Worm (Caenorhabditis elegans) whole organism, late embryonic: Measurements from ENCODE around the gene odc-1.

Source experiments
- C08G9.2 ChIP-seq: sonication (generic microtip); optimal IDR thresholded peaks from 2 replicates; lab custom pipeline; 2016; ENCODE audit warnings: mild to moderate bottlenecking, missing genetic modification characterization, moderate library complexity, missing compliant biosample characterization
- K02D7.2 ChIP-seq: sonication (generic microtip); optimal IDR thresholded peaks from 2 replicates; lab custom pipeline; 2017; ENCODE audit warnings: mild to moderate bottlenecking, missing genetic modification characterization, missing compliant biosample characterization
- T23F11.4 ChIP-seq: fragments of 200-800 bp; sonication (Bioruptor generic); optimal IDR thresholded peaks from 2 replicates; lab custom pipeline; 2018; ENCODE audit warnings: mild to moderate bottlenecking, missing genetic modification characterization, missing compliant biosample characterization
- ahr-1 ChIP-seq: sonication (generic microtip); optimal IDR thresholded peaks from 2 replicates; lab custom pipeline; 2016; ENCODE audit warnings: missing genetic modification characterization, missing compliant biosample characterization
- ceh-19 ChIP-seq: fragments of 200-800 bp; sonication (Bioruptor generic); optimal IDR thresholded peaks from 2 replicates; lab custom pipeline; 2018; ENCODE audit warnings: mild to moderate bottlenecking, missing genetic modification characterization, missing compliant biosample characterization
- ceh-2 ChIP-seq: sonication (generic microtip); optimal IDR thresholded peaks from 2 replicates; lab custom pipeline; 2016; ENCODE audit warnings: missing genotype, missing genetic modification characterization, missing compliant biosample characterization
- ceh-30 ChIP-seq: fragments of 150-350 bp; optimal IDR thresholded peaks from 2 replicates; lab custom pipeline; 2014; ENCODE audit warnings: missing biosample characterization, missing genetic modification characterization
- ceh-34 ChIP-seq: sonication (generic microtip); optimal IDR thresholded peaks from 2 replicates; lab custom pipeline; 2016; ENCODE audit warnings: mild to moderate bottlenecking, missing genetic modification characterization, missing compliant biosample characterization
- ceh-48 ChIP-seq: sonication (generic microtip); optimal IDR thresholded peaks from 2 replicates; lab custom pipeline; 2016; ENCODE audit warnings: missing genetic modification characterization, inconsistent platforms, missing compliant biosample characterization
- ceh-6 ChIP-seq: fragments of 200-800 bp; sonication (Bioruptor generic); optimal IDR thresholded peaks from 2 replicates; lab custom pipeline; 2018; ENCODE audit warnings: mild to moderate bottlenecking, missing genetic modification characterization, missing compliant biosample characterization
- ceh-9 ChIP-seq: sonication (generic microtip); optimal IDR thresholded peaks from 2 replicates; lab custom pipeline; 2016; ENCODE audit warnings: mild to moderate bottlenecking, missing genetic modification characterization, inconsistent platforms, missing compliant biosample characterization
- che-1 ChIP-seq: sonication (generic microtip); optimal IDR thresholded peaks from 2 replicates; lab custom pipeline; 2016; ENCODE audit warnings: mild to moderate bottlenecking, missing genetic modification characterization, missing compliant biosample characterization
- dmd-4 ChIP-seq: sonication (generic microtip); optimal IDR thresholded peaks from 2 replicates; lab custom pipeline; 2016; ENCODE audit warnings: borderline replicate concordance, missing genetic modification characterization, missing compliant biosample characterization
- dve-1 ChIP-seq: sonication (generic microtip); optimal IDR thresholded peaks from 2 replicates; lab custom pipeline; 2017; ENCODE audit warnings: antibody characterized with exemption, mild to moderate bottlenecking, missing genetic modification characterization, missing compliant biosample characterization
- elt-2 ChIP-seq: sonication (generic microtip); optimal IDR thresholded peaks from 2 replicates; lab custom pipeline; 2016; ENCODE audit warnings: missing genetic modification reagents, missing genetic modification characterization, missing compliant biosample characterization
- elt-4 ChIP-seq: sonication (generic microtip); optimal IDR thresholded peaks from 2 replicates; lab custom pipeline; 2016; ENCODE audit warnings: missing genetic modification characterization, missing compliant biosample characterization
- ets-4 ChIP-seq: sonication (generic microtip); optimal IDR thresholded peaks from 2 replicates; lab custom pipeline; 2016; ENCODE audit warnings: missing genetic modification characterization, missing compliant biosample characterization
- fax-1 ChIP-seq: sonication (generic microtip); optimal IDR thresholded peaks from 2 replicates; lab custom pipeline; 2016; ENCODE audit warnings: missing genotype, missing genetic modification characterization, missing compliant biosample characterization
- fkh-10 ChIP-seq: fragments of 150-350 bp; optimal IDR thresholded peaks from 2 replicates; lab custom pipeline; 2014; ENCODE audit warnings: missing biosample characterization, missing genetic modification reagents, missing genetic modification characterization
- fkh-6 ChIP-seq: sonication (generic microtip); optimal IDR thresholded peaks from 2 replicates; lab custom pipeline; 2016; ENCODE audit warnings: missing genetic modification characterization, missing compliant biosample characterization
- gmeb-2 ChIP-seq: sonication (generic microtip); optimal IDR thresholded peaks from 2 replicates; lab custom pipeline; 2016; ENCODE audit warnings: missing genetic modification characterization, inconsistent platforms, missing compliant biosample characterization
- hlh-13 ChIP-seq: fragments of 200-800 bp; sonication (Bioruptor generic); optimal IDR thresholded peaks from 2 replicates; lab custom pipeline; 2018; ENCODE audit warnings: mild to moderate bottlenecking, missing genetic modification characterization, missing compliant biosample characterization
- hlh-30 ChIP-seq: sonication (generic microtip); optimal IDR thresholded peaks from 2 replicates; lab custom pipeline; 2017; ENCODE audit warnings: antibody characterized with exemption, missing genetic modification characterization, missing compliant biosample characterization; ENCODE audit not compliant: insufficient read depth
- hlh-6 ChIP-seq: sonication (generic microtip); optimal IDR thresholded peaks from 2 replicates; lab custom pipeline; 2016; ENCODE audit warnings: missing genotype, missing genetic modification characterization, missing compliant biosample characterization
- hlh-8 ChIP-seq: sonication (generic microtip); optimal IDR thresholded peaks from 2 replicates; lab custom pipeline; 2016; ENCODE audit warnings: missing genotype, missing genetic modification characterization, missing compliant biosample characterization
- lim-6 ChIP-seq: sonication (generic microtip); optimal IDR thresholded peaks from 2 replicates; lab custom pipeline; 2016; ENCODE audit warnings: missing genetic modification characterization, missing compliant biosample characterization
- lin-11 ChIP-seq: fragments of 200-800 bp; sonication (Bioruptor generic); optimal IDR thresholded peaks from 2 replicates; lab custom pipeline; 2018; ENCODE audit warnings: mild to moderate bottlenecking, missing genetic modification characterization, missing compliant biosample characterization
- madf-2 ChIP-seq: sonication (generic microtip); optimal IDR thresholded peaks from 2 replicates; lab custom pipeline; 2017; ENCODE audit warnings: missing genetic modification characterization, missing compliant biosample characterization
- mec-3 ChIP-seq: sonication (generic microtip); optimal IDR thresholded peaks from 2 replicates; lab custom pipeline; 2016; ENCODE audit warnings: borderline replicate concordance, missing genetic modification characterization, missing compliant biosample characterization
- nfya-1 ChIP-seq: sonication (generic microtip); optimal IDR thresholded peaks from 2 replicates; lab custom pipeline; 2017; ENCODE audit warnings: missing genetic modification characterization, mild to moderate bottlenecking, missing compliant biosample characterization, antibody characterized with exemption, moderate library complexity
- odd-2 ChIP-seq: sonication (generic microtip); optimal IDR thresholded peaks from 2 replicates; lab custom pipeline; 2017; ENCODE audit warnings: antibody characterized with exemption, mild to moderate bottlenecking, missing genetic modification characterization, missing compliant biosample characterization
- pha-2 ChIP-seq: sonication (generic microtip); optimal IDR thresholded peaks from 2 replicates; lab custom pipeline; 2017; ENCODE audit warnings: mild to moderate bottlenecking, missing genetic modification characterization, missing compliant biosample characterization
- pha-4 ChIP-seq: fragments of 150-350 bp; optimal IDR thresholded peaks from 2 replicates; lab custom pipeline; 2018; ENCODE audit warnings: missing biosample characterization, missing genetic modification reagents, missing genetic modification characterization
- pqm-1 ChIP-seq: sonication (generic microtip); optimal IDR thresholded peaks from 2 replicates; lab custom pipeline; 2016; ENCODE audit warnings: missing genetic modification characterization, missing compliant biosample characterization
- pros-1 ChIP-seq: fragments of 150-350 bp; optimal IDR thresholded peaks from 2 replicates; lab custom pipeline; 2014; ENCODE audit warnings: missing biosample characterization, missing genetic modification reagents, missing genetic modification characterization
- ref-2 ChIP-seq: sonication (generic microtip); optimal IDR thresholded peaks from 2 replicates; lab custom pipeline; 2016; ENCODE audit warnings: missing genetic modification characterization, missing compliant biosample characterization
- sdc-2 ChIP-seq: sonication (generic microtip); optimal IDR thresholded peaks from 2 replicates; lab custom pipeline; 2016; ENCODE audit warnings: missing genotype, missing genetic modification characterization, missing compliant biosample characterization
- sox-2 ChIP-seq: fragments of 200-800 bp; sonication (Bioruptor generic); IDR thresholded peaks from 2 replicates; pipeline ENCODE4 v1.3.6; 2022; ENCODE audit warnings: missing genetic modification reagents, missing genetic modification characterization, missing compliant biosample characterization
- syd-9 ChIP-seq: sonication (generic microtip); optimal IDR thresholded peaks from 2 replicates; lab custom pipeline; 2016; ENCODE audit warnings: mild to moderate bottlenecking, missing genetic modification characterization, moderate library complexity, missing compliant biosample characterization
- tbx-2 ChIP-seq: sonication (generic microtip); optimal IDR thresholded peaks from 2 replicates; lab custom pipeline; 2016; ENCODE audit warnings: missing genetic modification characterization, missing compliant biosample characterization
- tbx-7 ChIP-seq: sonication (generic microtip); optimal IDR thresholded peaks from 2 replicates; lab custom pipeline; 2016; ENCODE audit warnings: missing genotype, missing genetic modification characterization, missing compliant biosample characterization
- ttx-3 ChIP-seq: sonication (generic microtip); optimal IDR thresholded peaks from 2 replicates; lab custom pipeline; 2016; ENCODE audit warnings: missing genetic modification reagents, missing genetic modification characterization, missing compliant biosample characterization
- unc-3 ChIP-seq, 2 experiments: fragments of 200-800 bp in 1 of 2; sonication (Bioruptor generic) in 1 of 2; sonication (generic microtip) in 1 of 2; conservative IDR thresholded peaks in 1 of 2; optimal IDR thresholded peaks in 1 of 2; 2 replicates each; pipeline versions ENCODE4 v1.3.6 to Lab custom; 2016 to 2022; ENCODE audit warnings: missing compliant biosample characterization in 2 of 2, missing genetic modification characterization in 2 of 2, missing genetic modification reagents in 1 of 2
- unc-42 ChIP-seq: sonication (generic microtip); optimal IDR thresholded peaks from 2 replicates; lab custom pipeline; 2016; ENCODE audit warnings: missing genotype, missing genetic modification characterization, missing compliant biosample characterization
- unc-86 ChIP-seq: sonication (generic microtip); optimal IDR thresholded peaks from 2 replicates; lab custom pipeline; 2016; ENCODE audit warnings: missing genetic modification characterization, missing compliant biosample characterization
- zip-5 ChIP-seq: sonication (generic microtip); optimal IDR thresholded peaks from 2 replicates; lab custom pipeline; 2016; ENCODE audit warnings: missing genetic modification characterization, missing compliant biosample characterization
- ztf-16 ChIP-seq: sonication (generic microtip); optimal IDR thresholded peaks from 2 replicates; lab custom pipeline; 2017; ENCODE audit warnings: missing genetic modification characterization, missing compliant biosample characterization

odc-1 gene

DNA sequence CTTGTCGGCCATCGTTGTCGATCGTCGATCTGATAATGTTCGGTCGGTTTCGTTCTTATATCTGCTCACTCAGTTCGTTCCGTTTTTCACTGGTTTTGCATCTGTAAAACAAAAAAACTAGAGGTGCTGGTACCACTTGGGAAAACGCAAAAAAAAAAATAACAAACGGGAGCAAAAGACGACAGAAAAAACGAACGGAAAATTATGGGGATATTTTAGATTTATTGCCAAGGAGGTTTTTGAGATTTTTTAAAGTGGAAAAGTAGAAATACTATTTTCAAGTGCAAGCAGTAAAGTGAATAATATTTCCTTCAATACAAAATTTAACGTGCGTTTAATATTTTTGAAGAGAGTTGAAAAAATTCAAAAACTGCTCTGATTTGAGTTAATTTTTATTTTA lies 28.9 kb upstream of the odc-1 start, which contains the start of gene unc-68:
Gene unc-68, minus strand, starts transcription at position 101 of the 400 bp plus-strand sequence.
- TF ChIP-seq tbx-2 (tag; lab: Kevin White, UChicago) (no peak), pros-1 (tag; lab: Kevin White, UChicago) (no peak), hlh-30 (tag; lab: Kevin White, UChicago) (no peak), K02D7.2 (tag; lab: Kevin White, UChicago) (no peak), odd-2 (tag; lab: Kevin White, UChicago) (no peak), pha-4 (no peak)

ce11 chrV:6926633-6927032 lies 26.6 kb upstream of the odc-1 start:
- TF ChIP-seq dve-1 (no peak), sdc-2 (tag; lab: Kevin White, UChicago) (no peak), ahr-1 (tag; lab: Kevin White, UChicago) (no peak), unc-86 (tag; lab: Kevin White, UChicago) (no peak), ceh-2 (tag; lab: Kevin White, UChicago) (no peak), tbx-7 (tag; lab: Kevin White, UChicago) (no peak), ceh-30 (tag; lab: Kevin White, UChicago) (no peak), ceh-6 (GFP tag; lab: Kevin White, UChicago) (no peak), lim-6 (tag; lab: Kevin White, UChicago) (no peak), unc-42 (tag; lab: Kevin White, UChicago) (no peak), zip-5 (tag; lab: Kevin White, UChicago) (no peak), hlh-30 (tag; lab: Kevin White, UChicago) (no peak), T23F11.4 (no peak), lin-11 (tag; lab: Kevin White, UChicago) (no peak), ttx-3 (no peak), unc-3 (GFP tag; conservative IDR thresholded peaks at IDR 0.05; lab: Robert Waterston, UW) (no peak), unc-3 (tag; optimal IDR thresholded peaks at IDR 0.05; lab: Kevin White, UChicago) (no peak), ceh-19 (GFP tag; lab: Kevin White, UChicago) (no peak)

DNA sequence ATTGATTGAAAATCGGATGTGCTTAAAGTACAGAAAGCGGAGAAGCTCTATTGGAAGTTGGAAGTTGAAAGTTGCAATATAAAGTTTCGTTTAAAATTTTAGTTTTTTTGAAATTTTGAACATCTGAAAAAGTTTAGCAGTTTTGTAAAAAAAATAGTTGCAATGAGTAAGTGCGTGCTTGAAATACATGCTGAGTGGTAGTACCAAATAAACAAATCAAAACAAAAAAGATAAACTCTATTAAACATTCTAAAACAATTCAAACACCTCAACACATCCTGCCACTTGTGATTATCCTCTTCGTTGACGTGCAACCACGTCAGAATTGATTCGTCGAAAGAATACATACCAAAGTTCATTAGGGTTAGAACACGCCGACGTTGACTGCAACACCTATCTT lies 19.2 kb upstream of the odc-1 start:
- TF ChIP-seq ceh-48 (tag; lab: Kevin White, UChicago), result no peak
- no peak for TF ChIP-seq fkh-10
- TF ChIP-seq madf-2, result no peak
- no peak for TF ChIP-seq syd-9 (tag; lab: Kevin White, UChicago)
- TF ChIP-seq hlh-8 (tag; lab: Kevin White, UChicago), result no peak
- TF ChIP-seq dmd-4 (tag; lab: Kevin White, UChicago), result no peak
- no peak for TF ChIP-seq ceh-9 (tag; lab: Kevin White, UChicago)
- no peak for TF ChIP-seq fkh-6 (tag; lab: Kevin White, UChicago)
- TF ChIP-seq ttx-3, result no peak
- TF ChIP-seq ref-2 (tag; lab: Kevin White, UChicago), result no peak
- no peak for TF ChIP-seq ceh-34
- no peak for TF ChIP-seq unc-42 (tag; lab: Kevin White, UChicago)
- no peak for TF ChIP-seq odd-2 (tag; lab: Kevin White, UChicago)
- no peak for TF ChIP-seq gmeb-2 (tag; lab: Kevin White, UChicago)
- no peak for TF ChIP-seq pros-1 (tag; lab: Kevin White, UChicago)
- TF ChIP-seq pha-2, result no peak
- no peak for TF ChIP-seq ceh-30 (tag; lab: Kevin White, UChicago)
- no peak for TF ChIP-seq C08G9.2 (tag; lab: Kevin White, UChicago)
- TF ChIP-seq sox-2 (GFP tag; lab: Robert Waterston, UW), result no peak

- TF ChIP-seq pqm-1 (no peak), hlh-6 (tag; lab: Kevin White, UChicago) (no peak), mec-3 (no peak), pros-1 (tag; lab: Kevin White, UChicago) (no peak), sdc-2 (tag; lab: Kevin White, UChicago) (no peak), ceh-19 (GFP tag; lab: Kevin White, UChicago) (no peak), elt-4 (tag; lab: Kevin White, UChicago) (no peak), che-1 (tag; lab: Kevin White, UChicago) (no peak), pha-2 (no peak), fax-1 (tag; lab: Kevin White, UChicago) (no peak), elt-2 (tag; lab: Kevin White, UChicago) (no peak), ztf-16 (tag; lab: Kevin White, UChicago) (no peak), ceh-30 (tag; lab: Kevin White, UChicago) (no peak), C08G9.2 (tag; lab: Kevin White, UChicago) (no peak), nfya-1 (tag; lab: Kevin White, UChicago) (no peak), hlh-13 (GFP tag; lab: Kevin White, UChicago) (no peak), ets-4 (tag; lab: Kevin White, UChicago) (no peak)
Measured at ce11 chrV:6917280-6917679, 17.3 kb upstream of the odc-1 start.
